Fruit fly (Drosophila melanogaster) whole organism, embryonic: ENCODE data around the gene Cyp28d2.

Experiments
- ATbp ChIP-seq: fragments of 200-800 bp; sonication (Bioruptor generic); optimal IDR thresholded peaks from 2 replicates; lab custom pipeline; 2017; ENCODE audit warnings: missing biosample characterization, mild to moderate bottlenecking, missing genetic modification characterization, missing genetic modification reagents
- CG10209 ChIP-seq: fragments of 200-800 bp; sonication (Bioruptor generic); optimal IDR thresholded peaks from 3 replicates; lab custom pipeline; 2017; ENCODE audit warnings: missing biosample characterization, mild to moderate bottlenecking, missing genetic modification characterization, missing genetic modification reagents
- CG10267 ChIP-seq: fragments of 200-800 bp; sonication (Bioruptor generic); optimal IDR thresholded peaks from 2 replicates; lab custom pipeline; 2018; ENCODE audit warnings: missing biosample characterization, mild to moderate bottlenecking, missing genetic modification characterization, moderate library complexity
- CG10462 ChIP-seq: fragments of 200-800 bp; sonication (Bioruptor generic); optimal IDR thresholded peaks from 2 replicates; lab custom pipeline; 2016; ENCODE audit warnings: missing biosample characterization, missing genetic modification characterization
- CG11085 ChIP-seq: fragments of 200-800 bp; sonication (Bioruptor generic); IDR thresholded peaks from 2 replicates; pipeline ENCODE4 v1.3.6; 2022; ENCODE audit warnings: missing biosample characterization, missing genetic modification characterization
- CG11456 ChIP-seq: fragments of 200-800 bp; sonication (Bioruptor generic); IDR thresholded peaks from 3 replicates; pipeline ENCODE4 v1.3.6; 2022; ENCODE audit warnings: missing biosample characterization, missing genetic modification characterization
- CG11723 ChIP-seq: fragments of 200-800 bp; sonication (Bioruptor generic); optimal IDR thresholded peaks from 2 replicates; lab custom pipeline; 2017; ENCODE audit warnings: missing biosample characterization, mild to moderate bottlenecking, missing genetic modification characterization
- CG12155 ChIP-seq: fragments of 200-800 bp; sonication (Bioruptor generic); optimal IDR thresholded peaks from 3 replicates; lab custom pipeline; 2016; ENCODE audit warnings: missing biosample characterization, missing genetic modification characterization
- CG13424 ChIP-seq: fragments of 200-800 bp; sonication (Bioruptor generic); optimal IDR thresholded peaks from 2 replicates; lab custom pipeline; 2019; ENCODE audit warnings: missing biosample characterization, mild to moderate bottlenecking, missing genetic modification characterization, moderate library complexity
- CG16863 ChIP-seq: fragments of 200-800 bp; sonication (Bioruptor generic); optimal IDR thresholded peaks from 3 replicates; lab custom pipeline; 2016; ENCODE audit warnings: missing biosample characterization, missing genetic modification characterization
- CG1832 ChIP-seq: fragments of 200-800 bp; sonication (Bioruptor generic); optimal IDR thresholded peaks from 2 replicates; lab custom pipeline; 2017; ENCODE audit warnings: missing biosample characterization, mild to moderate bottlenecking, missing genetic modification characterization, inconsistent platforms
- CG2678 ChIP-seq: fragments of 200-800 bp; sonication (Bioruptor generic); optimal IDR thresholded peaks from 3 replicates; lab custom pipeline; 2019; ENCODE audit warnings: missing biosample characterization, mild to moderate bottlenecking, missing genetic modification characterization, moderate library complexity
- CG3281 ChIP-seq: fragments of 200-800 bp; sonication (Bioruptor generic); optimal IDR thresholded peaks from 3 replicates; lab custom pipeline; 2017; ENCODE audit warnings: missing biosample characterization, mild to moderate bottlenecking, missing genetic modification characterization
- CG4282 ChIP-seq: fragments of 200-800 bp; sonication (Bioruptor generic); optimal IDR thresholded peaks from 2 replicates; lab custom pipeline; 2016; ENCODE audit warnings: missing biosample characterization, missing genetic modification characterization
- CG4404 ChIP-seq: fragments of 200-800 bp; sonication (Bioruptor generic); IDR thresholded peaks from 2 replicates; pipeline ENCODE4 v1.3.6; 2022; ENCODE audit warnings: missing biosample characterization, missing genetic modification characterization
- CG4617 ChIP-seq: fragments of 200-800 bp; sonication (Bioruptor generic); optimal IDR thresholded peaks from 3 replicates; lab custom pipeline; 2016; ENCODE audit warnings: missing biosample characterization, missing genetic modification characterization, borderline replicate concordance
- CG7745 ChIP-seq: fragments of 200-800 bp; sonication (Bioruptor generic); optimal IDR thresholded peaks from 2 replicates; lab custom pipeline; 2018; ENCODE audit warnings: missing biosample characterization, mild to moderate bottlenecking, missing genetic modification characterization, moderate library complexity
- CG7839 ChIP-seq: fragments of 200-800 bp; sonication (Bioruptor generic); optimal IDR thresholded peaks from 3 replicates; lab custom pipeline; 2018; ENCODE audit warnings: missing biosample characterization, mild to moderate bottlenecking, missing genetic modification characterization, moderate library complexity
- CG7963 ChIP-seq: fragments of 200-800 bp; sonication (Bioruptor generic); IDR thresholded peaks from 3 replicates; pipeline ENCODE4 v1.3.6; 2022; ENCODE audit warnings: missing biosample characterization, missing genetic modification characterization; ENCODE audit not compliant: partially characterized antibody
- CG8290 ChIP-seq, 3 experiments: fragments of 200-800 bp; sonication (Bioruptor generic); optimal IDR thresholded peaks; 2 replicates each; lab custom pipeline; 2016 to 2019; ENCODE audit warnings: missing biosample characterization in 3 of 3, missing genetic modification characterization in 3 of 3, mild to moderate bottlenecking in 2 of 3, moderate library complexity in 1 of 3
- CG9727 ChIP-seq: fragments of 200-800 bp; sonication (Bioruptor generic); optimal IDR thresholded peaks from 3 replicates; lab custom pipeline; 2017; ENCODE audit warnings: missing biosample characterization, mild to moderate bottlenecking, missing genetic modification characterization
- CG9876 ChIP-seq: fragments of 200-800 bp; sonication (Bioruptor generic); optimal IDR thresholded peaks from 2 replicates; lab custom pipeline; 2016; ENCODE audit warnings: missing biosample characterization, missing genetic modification characterization
- Chrac-16 ChIP-seq: fragments of 200-800 bp; sonication (Bioruptor generic); optimal IDR thresholded peaks from 3 replicates; lab custom pipeline; 2016; ENCODE audit warnings: missing biosample characterization, missing genetic modification characterization
- D19A ChIP-seq: fragments of 200-800 bp; optimal IDR thresholded peaks from 3 replicates; lab custom pipeline; 2019; ENCODE audit warnings: missing biosample characterization, mild to moderate bottlenecking, missing genetic modification characterization, moderate library complexity
- Dfd ChIP-seq, 2 experiments: fragments of >200 bp; optimal IDR thresholded peaks; 2 replicates each; lab custom pipeline; 2017; ENCODE audit warnings: missing biosample characterization in 2 of 2, missing genetic modification characterization in 2 of 2
- E2f1 ChIP-seq: fragments of 200-800 bp; sonication (Bioruptor generic); IDR thresholded peaks from 2 replicates; pipeline ENCODE4 v1.3.6; 2022; ENCODE audit warnings: missing biosample characterization, missing genetic modification characterization
- Ets65A ChIP-seq: fragments of 200-800 bp; sonication (Bioruptor generic); peaks from one replicate; lab custom pipeline; 2016; ENCODE audit warnings: missing biosample characterization, missing genetic modification characterization
- Lhr ChIP-seq: fragments of 200-800 bp; sonication (Bioruptor generic); optimal IDR thresholded peaks from 3 replicates; lab custom pipeline; 2017; ENCODE audit warnings: mild to moderate bottlenecking, missing biosample characterization, missing genetic modification reagents, missing genetic modification characterization
- Lim3 ChIP-seq: fragments of 200-800 bp; sonication (Bioruptor generic); IDR thresholded peaks from 2 replicates; pipeline ENCODE4 v1.3.6; 2022; ENCODE audit warnings: missing biosample characterization, missing genetic modification characterization
- Ptx1 ChIP-seq: fragments of 200-800 bp; sonication (Bioruptor generic); IDR thresholded peaks from 2 replicates; pipeline ENCODE4 v1.3.6; 2022; ENCODE audit warnings: missing biosample characterization, missing genetic modification characterization
- Ravus ChIP-seq: fragments of 200-800 bp; sonication (Bioruptor generic); IDR thresholded peaks from 2 replicates; pipeline ENCODE4 v1.3.6; 2022; ENCODE audit warnings: missing biosample characterization, missing genetic modification characterization
- Sox100B ChIP-seq: fragments of 200-800 bp; sonication (Bioruptor generic); optimal IDR thresholded peaks from 3 replicates; lab custom pipeline; 2018; ENCODE audit warnings: missing biosample characterization, mild to moderate bottlenecking, missing genetic modification characterization
- Xbp1 ChIP-seq: fragments of 200-800 bp; sonication (Bioruptor generic); optimal IDR thresholded peaks from 3 replicates; lab custom pipeline; 2016; ENCODE audit warnings: missing biosample characterization, mild to moderate bottlenecking, missing genetic modification characterization
- bbx ChIP-seq: fragments of 200-800 bp; sonication (Bioruptor generic); IDR thresholded peaks from 2 replicates; pipeline ENCODE4 v1.3.6; 2022; ENCODE audit warnings: missing biosample characterization, missing genetic modification characterization; ENCODE audit not compliant: partially characterized antibody
- cwo ChIP-seq: fragments of 200-800 bp; sonication (Bioruptor generic); optimal IDR thresholded peaks from 3 replicates; lab custom pipeline; 2017; ENCODE audit warnings: missing biosample characterization, missing genetic modification characterization, mild to moderate bottlenecking, moderate library complexity, missing genetic modification reagents
- en ChIP-seq: fragments of 200-800 bp; sonication (Bioruptor generic); optimal IDR thresholded peaks from 2 replicates; lab custom pipeline; 2016; ENCODE audit warnings: missing biosample characterization, missing genetic modification characterization
- esg ChIP-seq: fragments of 200-800 bp; sonication (Bioruptor generic); conservative IDR thresholded peaks from 2 replicates; pipeline ENCODE4 v1.3.6; 2022; ENCODE audit warnings: missing biosample characterization, missing genetic modification characterization
- eve ChIP-seq, 2 experiments: fragments of >200 bp; optimal IDR thresholded peaks; 2 replicates each; lab custom pipeline; 2017; ENCODE audit warnings: missing biosample characterization in 2 of 2, missing genetic modification characterization in 2 of 2
- exex ChIP-seq: fragments of 200-800 bp; sonication (Bioruptor generic); optimal IDR thresholded peaks from 4 replicates; lab custom pipeline; 2018; ENCODE audit warnings: missing biosample characterization, mild to moderate bottlenecking, missing genetic modification characterization, moderate library complexity
- fru ChIP-seq: fragments of >200 bp; optimal IDR thresholded peaks from 2 replicates; lab custom pipeline; 2017
- hbn ChIP-seq: fragments of 200-800 bp; sonication (Bioruptor generic); IDR thresholded peaks from 2 replicates; pipeline ENCODE4 v1.3.6; 2022; ENCODE audit warnings: missing biosample characterization, missing genetic modification characterization; ENCODE audit not compliant: partially characterized antibody
- hth ChIP-seq: fragments of >200 bp; optimal IDR thresholded peaks from 2 replicates; lab custom pipeline; 2017; ENCODE audit warnings: inconsistent platforms
- knrl ChIP-seq: fragments of 200-800 bp; sonication (Bioruptor generic); IDR thresholded peaks from 3 replicates; pipeline ENCODE4 v1.3.6; 2022; ENCODE audit warnings: missing biosample characterization, missing genetic modification characterization; ENCODE audit not compliant: partially characterized antibody
- lola ChIP-seq, 3 experiments: fragments of >200 bp in 2 of 3; fragments of 200-800 bp in 1 of 3; sonication (Bioruptor generic) in 1 of 3; optimal IDR thresholded peaks; 2 replicates each; lab custom pipeline; 2017 to 2019; ENCODE audit warnings: missing biosample characterization in 3 of 3, missing genetic modification characterization in 3 of 3, mild to moderate bottlenecking in 1 of 3, moderate library complexity in 1 of 3
- mirr ChIP-seq: fragments of 200-800 bp; sonication (Bioruptor generic); optimal IDR thresholded peaks from 3 replicates; lab custom pipeline; 2018; ENCODE audit warnings: missing biosample characterization, mild to moderate bottlenecking, missing genetic modification characterization
- oc ChIP-seq: fragments of 200-800 bp; sonication (Bioruptor generic); optimal IDR thresholded peaks from 2 replicates; lab custom pipeline; 2018; ENCODE audit warnings: missing biosample characterization, mild to moderate bottlenecking, missing genetic modification characterization, moderate library complexity
- ranshi ChIP-seq: fragments of 200-800 bp; sonication (Bioruptor generic); IDR thresholded peaks from 2 replicates; pipeline ENCODE4 v1.3.6; 2022; ENCODE audit warnings: missing biosample characterization, missing genetic modification characterization
- slbo ChIP-seq: fragments of 200-800 bp; sonication (Bioruptor generic); IDR thresholded peaks from 2 replicates; pipeline ENCODE4 v1.3.6; 2022; ENCODE audit warnings: missing biosample characterization, missing genetic modification characterization
- tup ChIP-seq: fragments of 200-800 bp; sonication (Bioruptor generic); optimal IDR thresholded peaks from 2 replicates; lab custom pipeline; 2016; ENCODE audit warnings: missing biosample characterization, mild to moderate bottlenecking, missing genetic modification characterization, moderate library complexity
- unc-4 ChIP-seq: fragments of 200-800 bp; sonication (Bioruptor generic); IDR thresholded peaks from 2 replicates; pipeline ENCODE4 v1.3.6; 2022; ENCODE audit warnings: missing biosample characterization, missing genetic modification characterization; ENCODE audit not compliant: partially characterized antibody
- zen ChIP-seq: fragments of 200-800 bp; sonication (Bioruptor generic); optimal IDR thresholded peaks from 3 replicates; lab custom pipeline; 2018; ENCODE audit warnings: missing biosample characterization, mild to moderate bottlenecking, missing genetic modification characterization, moderate library complexity

Cyp28d2 gene

dm6 chr2L:5231437-5231836 is 24.4 kb downstream of the Cyp28d2 start (continued):
- no peak for TF ChIP-seq hbn (GFP tag; lab: Robert Waterston, UW)
- TF ChIP-seq Xbp1 (GFP tag; lab: Kevin White, UChicago), result no peak
- no peak for TF ChIP-seq unc-4 (GFP tag; lab: Robert Waterston, UW)
- no peak for TF ChIP-seq ATbp (GFP tag; lab: Kevin White, UChicago)
- no peak for TF ChIP-seq zen (tag; lab: Kevin White, UChicago)
- no peak for TF ChIP-seq exex
- TF ChIP-seq oc, result peak; percentile 14
- TF ChIP-seq CG3281, result no peak
- TF ChIP-seq en (GFP tag; lab: Kevin White, UChicago), result no peak
- no peak for TF ChIP-seq Dfd (GFP tag; optimal IDR thresholded peaks at IDR 0.05; lab: Kevin White, UChicago)
- no peak for TF ChIP-seq CG16863
- peak; percentile 49 for TF ChIP-seq CG7745 (tag; lab: Kevin White, UChicago)
- no peak for TF ChIP-seq Chrac-16 (GFP tag; lab: Kevin White, UChicago)
- TF ChIP-seq eve (GFP tag; optimal IDR thresholded peaks at IDR 0.05; lab: Kevin White, UChicago), result peak in 1 of 2 experiments; percentile 73
- peak; percentile 33; the same call in 1 of the 2 replicates for TF ChIP-seq esg (GFP tag; lab: Robert Waterston, UW)
- TF ChIP-seq CG7963 (GFP tag; lab: Robert Waterston, UW), result no peak
- TF ChIP-seq Ptx1 (GFP tag; lab: Robert Waterston, UW), result peak; percentile 32; the same call in 1 of the 2 replicates
- TF ChIP-seq CG4404 (GFP tag; lab: Robert Waterston, UW), result no peak
- no peak for TF ChIP-seq Lhr
- TF ChIP-seq knrl (GFP tag; lab: Robert Waterston, UW), result no peak
- TF ChIP-seq CG10267 (tag; lab: Kevin White, UChicago), result no peak
- TF ChIP-seq E2f1 (GFP tag; lab: Robert Waterston, UW), result no peak
- no peak for TF ChIP-seq slbo (GFP tag; lab: Robert Waterston, UW)
- TF ChIP-seq Sox100B (GFP tag; lab: Kevin White, UChicago), result no peak
- no peak for TF ChIP-seq CG1832 (GFP tag; lab: Kevin White, UChicago)
- TF ChIP-seq CG2678 (tag; lab: Kevin White, UChicago), result peak; percentile 16
- no peak for TF ChIP-seq CG11723 (GFP tag; lab: Kevin White, UChicago)
- TF ChIP-seq CG4617 (GFP tag; lab: Kevin White, UChicago), result no peak
- TF ChIP-seq CG13424 (tag; lab: Kevin White, UChicago), result no peak
- no peak for TF ChIP-seq Ets65A (GFP tag; lab: Kevin White, UChicago)
- TF ChIP-seq tup (GFP tag; lab: Kevin White, UChicago), result no peak
- TF ChIP-seq Ravus (GFP tag; lab: Robert Waterston, UW), result no peak
- TF ChIP-seq CG9876 (GFP tag; lab: Kevin White, UChicago), result no peak
- TF ChIP-seq CG12155 (GFP tag; lab: Kevin White, UChicago), result no peak
- no peak for TF ChIP-seq Lim3 (GFP tag; lab: Robert Waterston, UW)
- no peak for TF ChIP-seq CG11456 (GFP tag; lab: Robert Waterston, UW)
- TF ChIP-seq cwo (GFP tag; lab: Kevin White, UChicago), result no peak
- peak; percentile 6 for TF ChIP-seq CG7839 (tag; lab: Kevin White, UChicago)
- no peak for TF ChIP-seq hth (lab: Kevin White, UChicago)
- no peak for TF ChIP-seq ranshi
- peak; percentile 0 for TF ChIP-seq CG8290 (GFP tag; optimal IDR thresholded peaks at IDR 0.05; lab: Kevin White, UChicago)
- no peak for TF ChIP-seq CG8290 (tag; optimal IDR thresholded peaks at IDR 0.05; lab: Kevin White, UChicago)
- no peak for TF ChIP-seq D19A (tag; lab: Kevin White, UChicago)
- no peak for TF ChIP-seq mirr (GFP tag; lab: Kevin White, UChicago)
- TF ChIP-seq CG10209 (GFP tag; lab: Kevin White, UChicago), result no peak
- peak in 1 of 3 experiments; percentile 5 for TF ChIP-seq lola (GFP tag; optimal IDR thresholded peaks at IDR 0.05; lab: Kevin White, UChicago)
- no peak for TF ChIP-seq bbx (GFP tag; lab: Robert Waterston, UW)
- no peak for TF ChIP-seq CG11085
- no peak for TF ChIP-seq CG4282 (GFP tag; lab: Kevin White, UChicago)
- peak; percentile 2 for TF ChIP-seq CG9727 (GFP tag; lab: Kevin White, UChicago)
- no peak for TF ChIP-seq CG10462 (GFP tag; lab: Kevin White, UChicago)
- TF ChIP-seq fru (lab: Kevin White, UChicago), result no peak
